Worm (Caenorhabditis elegans): ENCODE results near the gene rrf-3.

The rrf-3 gene

ce11 chrII:8143278-8143931 lies 18.9 kb upstream of the rrf-3 start, which contains the start of the genes ints-11 and rpl-10:
TSS of gene ints-11 (minus strand) at chrII:8143478.
TSS of gene rpl-10 (plus strand) at chrII:8143881.
- TF ChIP-seq dpl-1 (GFP tag; optimal IDR thresholded peaks at IDR 0.05), result peak; percentile 68
- no peak for TF ChIP-seq hif-1 (tag; optimal IDR thresholded peaks at IDR 0.05)
- no peak for TF ChIP-seq vab-7 (GFP tag; IDR thresholded peaks at IDR 0.05)
- no peak for TF ChIP-seq nhr-10 (tag; optimal IDR thresholded peaks at IDR 0.05)
- no peak for TF ChIP-seq nhr-41 (GFP tag; IDR thresholded peaks at IDR 0.05)
- no peak for TF ChIP-seq zip-2 (tag; optimal IDR thresholded peaks at IDR 0.05)
- no peak for TF ChIP-seq lin-13 (GFP tag; optimal IDR thresholded peaks at IDR 0.05)
- TF ChIP-seq set-16 (GFP tag; IDR thresholded peaks at IDR 0.05), result no peak
- no peak for TF ChIP-seq php-3 (GFP tag; IDR thresholded peaks at IDR 0.05)
- TF ChIP-seq ces-1 (GFP tag; optimal IDR thresholded peaks at IDR 0.05), result no peak
- no peak for TF ChIP-seq nhr-25 (tag; optimal IDR thresholded peaks at IDR 0.05; ENCODE audit: borderline replicate concordance, insufficient read depth)
- TF ChIP-seq mxl-3 (GFP tag; optimal IDR thresholded peaks at IDR 0.05), result no peak
- no peak for TF ChIP-seq daf-8 (GFP tag; IDR thresholded peaks at IDR 0.05)
- TF ChIP-seq Y5F2A.4 (GFP tag; optimal IDR thresholded peaks at IDR 0.05), result no peak
- no peak for TF ChIP-seq hmg-1.1 (GFP tag; IDR thresholded peaks at IDR 0.05)
- TF ChIP-seq nhr-11 (tag; optimal IDR thresholded peaks at IDR 0.05), result no peak
- no peak for TF ChIP-seq attf-4 (tag; optimal IDR thresholded peaks at IDR 0.05)
- no peak for TF ChIP-seq ceh-62 (tag; optimal IDR thresholded peaks at IDR 0.05)
- peak; percentile 7 for TF ChIP-seq nhr-28 (tag; optimal IDR thresholded peaks at IDR 0.05)
- no peak for TF ChIP-seq arid-1 (GFP tag; conservative IDR thresholded peaks at IDR 0.05)
- TF ChIP-seq ztf-11 (tag; optimal IDR thresholded peaks at IDR 0.05), result no peak
- TF ChIP-seq dve-1 (tag; optimal IDR thresholded peaks at IDR 0.05; ENCODE audit: insufficient read depth), result peak; percentile 20
- no peak for TF ChIP-seq ceh-44 (GFP tag; IDR thresholded peaks at IDR 0.05)
- no peak for TF ChIP-seq daf-19 (GFP tag; conservative IDR thresholded peaks at IDR 0.05)
- no peak for TF ChIP-seq aha-1 (tag)
- no peak for TF ChIP-seq pqm-1 (tag; optimal IDR thresholded peaks at IDR 0.05)
- no peak for TF ChIP-seq ctbp-1 (GFP tag; IDR thresholded peaks at IDR 0.05)
- TF ChIP-seq lin-39 (tag; optimal IDR thresholded peaks at IDR 0.05), result no peak
- no peak for TF ChIP-seq madf-5 (GFP tag; IDR thresholded peaks at IDR 0.05)
- no peak for TF ChIP-seq nhr-76 (tag; optimal IDR thresholded peaks at IDR 0.05)
- peak; percentile 51 for TF ChIP-seq hlh-30 (tag; optimal IDR thresholded peaks at IDR 0.05; ENCODE audit: insufficient read depth)
- no peak for TF ChIP-seq mdt-29 (GFP tag; IDR thresholded peaks at IDR 0.05)
- no peak for TF ChIP-seq Y48G9A.11 (GFP tag; IDR thresholded peaks at IDR 0.05)
- TF ChIP-seq nhr-6 (tag; optimal IDR thresholded peaks at IDR 0.05), result peak; percentile 10
- TF ChIP-seq Y75B8A.6 (GFP tag; IDR thresholded peaks at IDR 0.05), result no peak
- TF ChIP-seq nhr-48 (tag; optimal IDR thresholded peaks at IDR 0.05), result no peak
- TF ChIP-seq ceh-32 (tag; optimal IDR thresholded peaks at IDR 0.05; ENCODE audit: poor library complexity), result no peak
- TF ChIP-seq unc-62 (GFP tag; optimal IDR thresholded peaks at IDR 0.05 in 1 of 2), result no peak
- TF ChIP-seq unc-62 (tag; optimal IDR thresholded peaks at IDR 0.05), result no peak
- TF ChIP-seq F26F4.8 (GFP tag; conservative IDR thresholded peaks at IDR 0.05), result no peak
- TF ChIP-seq zfp-3 (GFP tag; conservative IDR thresholded peaks at IDR 0.05), result no peak
- TF ChIP-seq zfp-2 (tag; optimal IDR thresholded peaks at IDR 0.05), result no peak
- TF ChIP-seq nhr-42 (GFP tag; IDR thresholded peaks at IDR 0.05), result no peak
- peak; percentile 69 for TF ChIP-seq mes-2 (tag; optimal IDR thresholded peaks at IDR 0.05; ENCODE audit: poor library complexity, severe bottlenecking)
- TF ChIP-seq ceh-28 (tag; optimal IDR thresholded peaks at IDR 0.05), result no peak
- TF ChIP-seq lsy-2 (tag; optimal IDR thresholded peaks at IDR 0.05), result peak in 1 of 2 experiments; percentile 97
- no peak for TF ChIP-seq lin-15B (tag; optimal IDR thresholded peaks at IDR 0.05)
- no peak for TF ChIP-seq nhr-102 (tag; optimal IDR thresholded peaks at IDR 0.05)
- TF ChIP-seq lin-1 (GFP tag; IDR thresholded peaks at IDR 0.05), result no peak
- TF ChIP-seq ceh-82 (tag; optimal IDR thresholded peaks at IDR 0.05), result no peak
- no peak for TF ChIP-seq tag-97 (GFP tag; IDR thresholded peaks at IDR 0.05)

Measured in whole organism, L4 larva.